Fruit fly (Drosophila melanogaster) whole organism, adult: Measurements from ENCODE around the gene CG33128.

Experiments
- CG12768 ChIP-seq: fragments of 200-800 bp; sonication (Bioruptor generic); optimal IDR thresholded peaks from 2 replicates; lab custom pipeline; 2017; ENCODE audit warnings: missing biosample characterization, missing genetic modification characterization, mild to moderate bottlenecking, moderate library complexity, missing genetic modification reagents
- CG33017 ChIP-seq: fragments of 200-800 bp; sonication (Bioruptor generic); optimal IDR thresholded peaks from 2 replicates; lab custom pipeline; 2018; ENCODE audit warnings: missing biosample characterization, mild to moderate bottlenecking, missing genetic modification characterization, moderate library complexity
- CG5204 ChIP-seq: fragments of 200-800 bp; sonication (Bioruptor generic); optimal IDR thresholded peaks from 2 replicates; lab custom pipeline; 2016; ENCODE audit warnings: missing biosample characterization, missing genetic modification characterization
- Clk ChIP-seq: fragments of 200-800 bp; sonication (Bioruptor generic); optimal IDR thresholded peaks from 2 replicates; lab custom pipeline; 2017; ENCODE audit warnings: missing biosample characterization, missing genetic modification characterization
- Crg-1 ChIP-seq: fragments of 200-800 bp; sonication (Bioruptor generic); optimal IDR thresholded peaks from 2 replicates; lab custom pipeline; 2016; ENCODE audit warnings: missing biosample characterization, missing genetic modification characterization
- Hr96 ChIP-seq: fragments of 200-800 bp; sonication (Bioruptor generic); optimal IDR thresholded peaks from 2 replicates; lab custom pipeline; 2016; ENCODE audit warnings: missing biosample characterization, missing genetic modification characterization
- ovo ChIP-seq: fragments of 200-800 bp; sonication (Bioruptor generic); optimal IDR thresholded peaks from 2 replicates; lab custom pipeline; 2016; ENCODE audit warnings: missing biosample characterization, missing genetic modification characterization
- pad ChIP-seq: fragments of 200-800 bp; sonication (Bioruptor generic); optimal IDR thresholded peaks from 3 replicates; lab custom pipeline; 2017; ENCODE audit warnings: missing biosample characterization, missing genetic modification characterization, mild to moderate bottlenecking, moderate library complexity, missing genetic modification reagents
- tj ChIP-seq: fragments of 200-800 bp; sonication (Bioruptor generic); optimal IDR thresholded peaks from 3 replicates; lab custom pipeline; 2017; ENCODE audit warnings: missing biosample characterization, mild to moderate bottlenecking, missing genetic modification characterization, moderate library complexity
- toe ChIP-seq: fragments of 200-800 bp; sonication (Bioruptor generic); optimal IDR thresholded peaks from 2 replicates; lab custom pipeline; 2016; ENCODE audit warnings: missing biosample characterization, missing genetic modification characterization

dm6 chr2L:1520191-1520590 lies 26.3 kb downstream of the CG33128 start, which contains the start of gene Or22a:
- TF ChIP-seq CG12768 (GFP tag; lab: Kevin White, UChicago), result no peak
- no peak for TF ChIP-seq CG33017
- no peak for TF ChIP-seq ovo
- TF ChIP-seq pad (GFP tag; lab: Kevin White, UChicago), result no peak
- no peak for TF ChIP-seq toe (GFP tag; lab: Kevin White, UChicago)
- TF ChIP-seq Clk, result no peak
- no peak for TF ChIP-seq CG5204 (GFP tag; lab: Kevin White, UChicago)
- TF ChIP-seq tj (GFP tag; lab: Kevin White, UChicago), result no peak
- TF ChIP-seq Crg-1 (GFP tag; lab: Kevin White, UChicago), result no peak
- no peak for TF ChIP-seq Hr96 (GFP tag; lab: Kevin White, UChicago)
